Fruit fly (Drosophila melanogaster) Kc167 (cell line): ENCODE data around the gene CG18273.

ENCODE experiments used
- Myc ChIP-seq: fragments of >200 bp; optimal IDR thresholded peaks from 2 replicates; lab custom pipeline; 2017; ENCODE audit warnings: missing external identifiers
- Sin3A ChIP-seq: fragments of >200 bp; optimal IDR thresholded peaks from 2 replicates; lab custom pipeline; 2018; ENCODE audit warnings: missing external identifiers
- insv ChIP-seq: fragments of >200 bp; optimal IDR thresholded peaks from 3 replicates; lab custom pipeline; 2018; ENCODE audit warnings: missing external identifiers
- psq ChIP-seq: fragments of >200 bp; optimal IDR thresholded peaks from 2 replicates; lab custom pipeline; 2017; ENCODE audit warnings: missing external identifiers

dm6 chrX:524331-524730 lies 37.0 kb upstream of the CG18273 start:
- no peak for TF ChIP-seq Sin3A (lab: Kevin White, UChicago)
- no peak for TF ChIP-seq Myc (lab: Kevin White, UChicago)
- TF ChIP-seq insv (lab: Kevin White, UChicago), result no peak
- TF ChIP-seq psq (lab: Kevin White, UChicago), result no peak
